Fruit fly (Drosophila melanogaster): ENCODE data around the gene Phf5a.

Phf5a gene

dm6 chr2L:6526996-6527395 is 36.4 kb upstream of the Phf5a start (continued):
- TF ChIP-seq CG9817 (tag; optimal IDR thresholded peaks at IDR 0.05) (peak; percentile 22), CG8924 (tag; optimal IDR thresholded peaks at IDR 0.05) (no peak), stwl (tag; optimal IDR thresholded peaks at IDR 0.05) (peak; percentile 78), CG15601 (tag; optimal IDR thresholded peaks at IDR 0.05) (peak; percentile 45), CG7839 (tag; optimal IDR thresholded peaks at IDR 0.05) (no peak), Drgx (GFP tag; IDR thresholded peaks at IDR 0.05) (no peak), Awh (GFP tag; IDR thresholded peaks at IDR 0.05) (no peak), bsh (GFP tag; optimal IDR thresholded peaks at IDR 0.05) (no peak), ato (GFP tag; IDR thresholded peaks at IDR 0.05; ENCODE audit: partially characterized antibody) (no peak), vfl (GFP tag; optimal IDR thresholded peaks at IDR 0.05) (no peak), B-H1 (GFP tag; IDR thresholded peaks at IDR 0.05) (no peak), dpn (GFP tag; optimal IDR thresholded peaks at IDR 0.05) (peak in 1 of 2 experiments; percentile 7), lbe (GFP tag; optimal IDR thresholded peaks at IDR 0.05) (no peak), CG16863 (GFP tag; optimal IDR thresholded peaks at IDR 0.05) (no peak), Ravus (GFP tag; IDR thresholded peaks at IDR 0.05) (no peak), E2f2 (GFP tag; IDR thresholded peaks at IDR 0.05) (no peak), pita (GFP tag; optimal IDR thresholded peaks at IDR 0.05) (peak; percentile 62), grn (GFP tag; optimal IDR thresholded peaks at IDR 0.05) (no peak), dan (GFP tag; IDR thresholded peaks at IDR 0.05) (no peak), CG6254 (GFP tag; optimal IDR thresholded peaks at IDR 0.05) (no peak), disco-r (GFP tag; optimal IDR thresholded peaks at IDR 0.05) (no peak), exex (tag; optimal IDR thresholded peaks at IDR 0.05) (no peak), D (optimal IDR thresholded peaks at IDR 0.05) (no peak), D (GFP tag; optimal IDR thresholded peaks at IDR 0.05) (no peak), BtbVII (GFP tag; optimal IDR thresholded peaks at IDR 0.05) (no peak), CG9932 (GFP tag; IDR thresholded peaks at IDR 0.05) (no peak), CG7271 (tag; optimal IDR thresholded peaks at IDR 0.05) (no peak), trh (GFP tag; optimal IDR thresholded peaks at IDR 0.05) (no peak), knrl (GFP tag; IDR thresholded peaks at IDR 0.05; ENCODE audit: partially characterized antibody) (peak; percentile 72), HLHmδ (GFP tag; optimal IDR thresholded peaks at IDR 0.05) (no peak), CG13287 (GFP tag; IDR thresholded peaks at IDR 0.05; ENCODE audit: partially characterized antibody) (peak; percentile 50; the same call in 1 of the 2 replicates), CoRest (tag; optimal IDR thresholded peaks at IDR 0.05) (peak; percentile 4), aop (GFP tag; IDR thresholded peaks at IDR 0.05) (no peak), CG4854 (GFP tag; optimal IDR thresholded peaks at IDR 0.05) (peak; percentile 32), psq (GFP tag; optimal IDR thresholded peaks at IDR 0.05) (no peak), Rx (GFP tag; IDR thresholded peaks at IDR 0.05) (no peak), CG13123 (GFP tag; optimal IDR thresholded peaks at IDR 0.05) (no peak), ac (GFP tag; optimal IDR thresholded peaks at IDR 0.05) (no peak), CG8089 (GFP tag; optimal IDR thresholded peaks at IDR 0.05) (no peak), CG3281 (GFP tag; optimal IDR thresholded peaks at IDR 0.05) (no peak), NFAT (GFP tag; IDR thresholded peaks at IDR 0.05) (peak; percentile 17; the same call in 1 of the 2 replicates), jing (GFP tag; optimal IDR thresholded peaks at IDR 0.05) (no peak), MBD-R2 (GFP tag; IDR thresholded peaks at IDR 0.05) (no peak), Trl (optimal IDR thresholded peaks at IDR 0.05) (no peak), Trl (GFP tag; optimal IDR thresholded peaks at IDR 0.05) (peak; percentile 3), pho (GFP tag; optimal IDR thresholded peaks at IDR 0.05) (peak; percentile 31), CG6791 (GFP tag; IDR thresholded peaks at IDR 0.05; ENCODE audit: partially characterized antibody) (no peak; the same call in 2 of the 3 replicates), Spps (tag; optimal IDR thresholded peaks at IDR 0.05) (no peak), CG4730 (GFP tag; IDR thresholded peaks at IDR 0.05) (no peak), CG1832 (GFP tag; optimal IDR thresholded peaks at IDR 0.05) (no peak), ems (GFP tag; optimal IDR thresholded peaks at IDR 0.05) (no peak), Hey (tag; optimal IDR thresholded peaks at IDR 0.05) (no peak)
